Fruit fly (Drosophila melanogaster) whole organism, embryonic: Measurements from ENCODE around the gene CG42375.

ENCODE experiments used
- Atf3 ChIP-seq: fragments of 200-800 bp; sonication (Bioruptor generic); optimal IDR thresholded peaks from 3 replicates; lab custom pipeline; 2016; ENCODE audit warnings: missing biosample characterization, missing genetic modification characterization
- Atf6 ChIP-seq: fragments of 200-800 bp; sonication (Bioruptor generic); IDR thresholded peaks from 2 replicates; pipeline ENCODE4 v1.3.6; 2022; ENCODE audit warnings: missing biosample characterization, missing genetic modification characterization
- BtbVII ChIP-seq: fragments of 200-800 bp; sonication (Bioruptor generic); optimal IDR thresholded peaks from 3 replicates; lab custom pipeline; 2017; ENCODE audit warnings: missing biosample characterization, mild to moderate bottlenecking, missing genetic modification characterization
- CG1024 ChIP-seq: fragments of 200-800 bp; sonication (Bioruptor generic); IDR thresholded peaks from 2 replicates; pipeline ENCODE4 v1.3.6; 2022; ENCODE audit warnings: missing biosample characterization, missing genetic modification characterization
- CG11085 ChIP-seq: fragments of 200-800 bp; sonication (Bioruptor generic); IDR thresholded peaks from 2 replicates; pipeline ENCODE4 v1.3.6; 2022; ENCODE audit warnings: missing biosample characterization, missing genetic modification characterization
- CG11696 ChIP-seq: fragments of 200-800 bp; sonication (Bioruptor generic); IDR thresholded peaks from 2 replicates; pipeline ENCODE4 v1.3.6; 2022; ENCODE audit warnings: missing biosample characterization, missing genetic modification characterization
- CG12071 ChIP-seq: fragments of 200-800 bp; sonication (Bioruptor generic); optimal IDR thresholded peaks from 3 replicates; lab custom pipeline; 2018; ENCODE audit warnings: missing biosample characterization, mild to moderate bottlenecking, missing genetic modification characterization
- CG14050 ChIP-seq: fragments of 200-800 bp; sonication (Bioruptor generic); IDR thresholded peaks from 3 replicates; pipeline ENCODE4 v1.3.6; 2022; ENCODE audit warnings: missing biosample characterization, missing genetic modification characterization
- CG14965 ChIP-seq: fragments of 200-800 bp; sonication (Bioruptor generic); optimal IDR thresholded peaks from 2 replicates; lab custom pipeline; 2016; ENCODE audit warnings: missing biosample characterization, missing genetic modification characterization, borderline replicate concordance
- CG17186 ChIP-seq: fragments of 200-800 bp; sonication (Bioruptor generic); optimal IDR thresholded peaks from 3 replicates; lab custom pipeline; 2017; ENCODE audit warnings: missing biosample characterization, missing genetic modification reagents, missing genetic modification characterization
- CG17359 ChIP-seq: fragments of 200-800 bp; sonication (Bioruptor generic); optimal IDR thresholded peaks from 3 replicates; lab custom pipeline; 2018; ENCODE audit warnings: missing biosample characterization, mild to moderate bottlenecking, missing genetic modification characterization, moderate library complexity
- CG17361 ChIP-seq: fragments of 200-800 bp; sonication (Bioruptor generic); IDR thresholded peaks from 3 replicates; pipeline ENCODE4 v1.3.6; 2022; ENCODE audit warnings: missing biosample characterization, missing genetic modification characterization
- CG2120 ChIP-seq: fragments of 200-800 bp; sonication (Bioruptor generic); optimal IDR thresholded peaks from 3 replicates; lab custom pipeline; 2016; ENCODE audit warnings: missing biosample characterization, missing genetic modification characterization
- CG2712 ChIP-seq: fragments of 200-800 bp; optimal IDR thresholded peaks from 3 replicates; lab custom pipeline; 2019; ENCODE audit warnings: missing biosample characterization, mild to moderate bottlenecking, missing genetic modification characterization, moderate library complexity
- CG2889 ChIP-seq: fragments of 200-800 bp; sonication (Bioruptor generic); IDR thresholded peaks from 3 replicates; pipeline ENCODE4 v1.3.6; 2022; ENCODE audit warnings: missing biosample characterization, missing genetic modification characterization
- CG30020 ChIP-seq: fragments of 200-800 bp; optimal IDR thresholded peaks from 2 replicates; lab custom pipeline; 2019; ENCODE audit warnings: missing biosample characterization, mild to moderate bottlenecking, missing genetic modification characterization, moderate library complexity
- CG3281 ChIP-seq: fragments of 200-800 bp; sonication (Bioruptor generic); optimal IDR thresholded peaks from 3 replicates; lab custom pipeline; 2017; ENCODE audit warnings: missing biosample characterization, mild to moderate bottlenecking, missing genetic modification characterization
- CG34422 ChIP-seq: fragments of 200-800 bp; sonication (Bioruptor generic); IDR thresholded peaks from 3 replicates; pipeline ENCODE4 v1.3.6; 2022; ENCODE audit warnings: missing biosample characterization, missing genetic modification characterization
- CG5180 ChIP-seq: fragments of 200-800 bp; sonication (Bioruptor generic); optimal IDR thresholded peaks from 3 replicates; lab custom pipeline; 2017; ENCODE audit warnings: missing biosample characterization, missing genetic modification characterization, mild to moderate bottlenecking, moderate library complexity, missing genetic modification reagents
- CG7357 ChIP-seq: fragments of 200-800 bp; sonication (Bioruptor generic); IDR thresholded peaks from 3 replicates; pipeline ENCODE4 v1.3.6; 2022; ENCODE audit warnings: missing biosample characterization, missing genetic modification characterization
- CG7556 ChIP-seq: fragments of 200-800 bp; sonication (Bioruptor generic); optimal IDR thresholded peaks from 2 replicates; lab custom pipeline; 2017; ENCODE audit warnings: missing biosample characterization, mild to moderate bottlenecking, missing genetic modification characterization
- CG8388 ChIP-seq: fragments of 200-800 bp; sonication (Bioruptor generic); optimal IDR thresholded peaks from 2 replicates; lab custom pipeline; 2019; ENCODE audit warnings: missing biosample characterization, mild to moderate bottlenecking, missing genetic modification characterization, moderate library complexity
- CG9932 ChIP-seq: fragments of 200-800 bp; sonication (Bioruptor generic); IDR thresholded peaks from 2 replicates; pipeline ENCODE4 v1.3.6; 2022; ENCODE audit warnings: missing biosample characterization, missing genetic modification characterization
- Dip3 ChIP-seq: fragments of 200-800 bp; sonication (Bioruptor generic); optimal IDR thresholded peaks from 3 replicates; lab custom pipeline; 2016; ENCODE audit warnings: missing biosample characterization, missing genetic modification characterization
- Drgx ChIP-seq: fragments of 200-800 bp; sonication (Bioruptor generic); IDR thresholded peaks from 2 replicates; pipeline ENCODE4 v1.3.6; 2022; ENCODE audit warnings: missing biosample characterization, missing genetic modification characterization
- Fer3 ChIP-seq: fragments of 200-800 bp; sonication (Bioruptor generic); optimal IDR thresholded peaks from 2 replicates; lab custom pipeline; 2018; ENCODE audit warnings: missing biosample characterization, mild to moderate bottlenecking, missing genetic modification characterization, moderate library complexity
- HmgZ ChIP-seq: fragments of 200-800 bp; sonication (Bioruptor generic); optimal IDR thresholded peaks from 2 replicates; lab custom pipeline; 2018; ENCODE audit warnings: missing biosample characterization, mild to moderate bottlenecking, missing genetic modification characterization
- Hmr ChIP-seq: fragments of 200-800 bp; sonication (Bioruptor generic); optimal IDR thresholded peaks from 3 replicates; lab custom pipeline; 2017; ENCODE audit warnings: mild to moderate bottlenecking, missing biosample characterization, missing genetic modification reagents, missing genetic modification characterization
- MBD-R2 ChIP-seq: fragments of 200-800 bp; sonication (Bioruptor generic); IDR thresholded peaks from 2 replicates; pipeline ENCODE4 v1.3.6; 2022; ENCODE audit warnings: missing biosample characterization, missing genetic modification characterization
- Mad ChIP-seq: fragments of 200-800 bp; sonication (Bioruptor generic); optimal IDR thresholded peaks from 2 replicates; lab custom pipeline; 2016; ENCODE audit warnings: missing biosample characterization, missing genetic modification characterization
- Meics ChIP-seq: fragments of 200-800 bp; sonication (Bioruptor generic); optimal IDR thresholded peaks from 2 replicates; lab custom pipeline; 2017; ENCODE audit warnings: missing biosample characterization, mild to moderate bottlenecking, missing genetic modification characterization
- Mrtf ChIP-seq: fragments of 200-800 bp; sonication (Bioruptor generic); IDR thresholded peaks from 3 replicates; pipeline ENCODE4 v1.3.6; 2022; ENCODE audit warnings: missing biosample characterization, missing genetic modification characterization
- Myb ChIP-seq: fragments of 200-800 bp; sonication (Bioruptor generic); optimal IDR thresholded peaks from 2 replicates; lab custom pipeline; 2016; ENCODE audit warnings: missing biosample characterization, missing genetic modification characterization
- Taf1 ChIP-seq: fragments of 200-800 bp; sonication (Bioruptor generic); IDR thresholded peaks from 2 replicates; pipeline ENCODE4 v1.3.6; 2022; ENCODE audit warnings: missing biosample characterization, missing genetic modification characterization
- Trl ChIP-seq, 3 experiments: fragments of >200 bp in 2 of 3; fragments of 200-800 bp in 1 of 3; sonication (Bioruptor generic) in 1 of 3; optimal IDR thresholded peaks; 2 replicates in 1 of 3; 3 replicates in 2 of 3; lab custom pipeline; 2016 to 2017; ENCODE audit warnings: missing biosample characterization in 1 of 3, missing genetic modification characterization in 1 of 3
- cad ChIP-seq: fragments of >200 bp; optimal IDR thresholded peaks from 2 replicates; lab custom pipeline; 2017; ENCODE audit warnings: missing biosample characterization, missing genetic modification characterization
- chm ChIP-seq: fragments of 200-800 bp; sonication (Bioruptor generic); IDR thresholded peaks from 2 replicates; pipeline ENCODE4 v1.3.6; 2022; ENCODE audit warnings: missing biosample characterization, missing genetic modification characterization
- croc ChIP-seq: fragments of 200-800 bp; sonication (Bioruptor generic); conservative IDR thresholded peaks from 3 replicates; pipeline ENCODE4 v1.3.6; 2022; ENCODE audit warnings: missing biosample characterization, missing genetic modification characterization
- en ChIP-seq: fragments of 200-800 bp; sonication (Bioruptor generic); optimal IDR thresholded peaks from 2 replicates; lab custom pipeline; 2016; ENCODE audit warnings: missing biosample characterization, missing genetic modification characterization
- gsb-n ChIP-seq: fragments of 200-800 bp; sonication (Bioruptor generic); optimal IDR thresholded peaks from 3 replicates; lab custom pipeline; 2018; ENCODE audit warnings: missing biosample characterization, mild to moderate bottlenecking, missing genetic modification characterization
- gt ChIP-seq: fragments of 200-800 bp; sonication (Bioruptor generic); IDR thresholded peaks from 2 replicates; pipeline ENCODE4 v1.3.6; 2022; ENCODE audit warnings: missing biosample characterization, missing genetic modification characterization
- mld ChIP-seq: fragments of 200-800 bp; sonication (Bioruptor generic); IDR thresholded peaks from 3 replicates; pipeline ENCODE4 v1.3.6; 2022; ENCODE audit warnings: missing biosample characterization, missing genetic modification characterization; ENCODE audit not compliant: partially characterized antibody
- nau ChIP-seq: fragments of 200-800 bp; sonication (Bioruptor generic); optimal IDR thresholded peaks from 3 replicates; lab custom pipeline; 2017; ENCODE audit warnings: missing biosample characterization, mild to moderate bottlenecking, missing genetic modification characterization, missing genetic modification reagents
- pnt ChIP-seq: fragments of 200-800 bp; sonication (Bioruptor generic); optimal IDR thresholded peaks from 3 replicates; lab custom pipeline; 2016; ENCODE audit warnings: missing biosample characterization, missing genetic modification characterization
- sens ChIP-seq: fragments of 200-800 bp; sonication (Bioruptor generic); peaks from one replicate; lab custom pipeline; 2016; ENCODE audit warnings: missing biosample characterization, missing genetic modification characterization
- shn ChIP-seq: fragments of 200-800 bp; sonication (Bioruptor generic); optimal IDR thresholded peaks from 3 replicates; lab custom pipeline; 2016; ENCODE audit warnings: missing biosample characterization, missing genetic modification characterization
- slou ChIP-seq: fragments of 200-800 bp; sonication (Bioruptor generic); optimal IDR thresholded peaks from 3 replicates; lab custom pipeline; 2016; ENCODE audit warnings: missing biosample characterization, missing genetic modification characterization
- tin ChIP-seq: fragments of 200-800 bp; sonication (Bioruptor generic); optimal IDR thresholded peaks from 3 replicates; lab custom pipeline; 2016; ENCODE audit warnings: missing biosample characterization, missing genetic modification characterization
- wdn ChIP-seq: fragments of 200-800 bp; sonication (Bioruptor generic); IDR thresholded peaks from 2 replicates; pipeline ENCODE4 v1.3.6; 2022; ENCODE audit warnings: missing biosample characterization, missing genetic modification characterization
- wor ChIP-seq: fragments of 200-800 bp; sonication (Bioruptor generic); IDR thresholded peaks from 2 replicates; pipeline ENCODE4 v1.3.6; 2022; ENCODE audit warnings: missing biosample characterization, missing genetic modification characterization
- z ChIP-seq: fragments of 200-800 bp; sonication (Bioruptor generic); IDR thresholded peaks from 3 replicates; pipeline ENCODE4 v1.3.6; 2022; ENCODE audit warnings: missing biosample characterization, missing genetic modification characterization

The CG42375 gene

dm6 chr3R:13779241-13779683 is at the start of gene CG42375, which contains the start of gene CG9288 (continued):
- TF ChIP-seq Hmr (peak; percentile 61), CG7357 (GFP tag; lab: Robert Waterston, UW) (0 out of 3 replicates have a peak, but pooled peaks have one; percentile 46), CG7556 (GFP tag; lab: Kevin White, UChicago) (peak; percentile 66), Mrtf (peak; percentile 41; the same call in 1 of the 3 replicates), CG17186 (peak; percentile 38), cad (GFP tag; lab: Kevin White, UChicago) (no peak), CG11696 (GFP tag; lab: Robert Waterston, UW) (no peak), sens (peak; percentile 94), pnt (GFP tag; lab: Kevin White, UChicago) (peak; percentile 79), CG17361 (GFP tag; lab: Robert Waterston, UW) (peak; percentile 80), CG11085 (GFP tag; lab: Robert Waterston, UW) (peak; percentile 38; the same call in 1 of the 2 replicates), BtbVII (GFP tag; lab: Kevin White, UChicago) (peak; percentile 61), Drgx (GFP tag; lab: Robert Waterston, UW) (peak; percentile 61; the same call in 1 of the 2 replicates), gt (GFP tag; lab: Robert Waterston, UW) (no peak), croc (peak; percentile 74), CG30020 (tag; lab: Kevin White, UChicago) (no peak), MBD-R2 (GFP tag; lab: Robert Waterston, UW) (peak; percentile 51; the same call in 1 of the 2 replicates), slou (no peak), shn (GFP tag; lab: Kevin White, UChicago) (no peak), gsb-n (tag; lab: Kevin White, UChicago) (peak; percentile 13), en (GFP tag; lab: Kevin White, UChicago) (peak; percentile 38), Fer3 (peak; percentile 77), Taf1 (GFP tag; lab: Robert Waterston, UW) (no peak), mld (GFP tag; lab: Robert Waterston, UW) (no peak), nau (peak; percentile 35), CG14050 (GFP tag; lab: Robert Waterston, UW) (no peak), CG1024 (peak; percentile 41; the same call in 1 of the 2 replicates), tin (peak; percentile 79), Myb (GFP tag; lab: Kevin White, UChicago) (peak; percentile 36), CG2712 (tag; lab: Kevin White, UChicago) (peak; percentile 80), CG3281 (GFP tag; lab: Kevin White, UChicago) (peak; percentile 82), Dip3 (GFP tag; lab: Kevin White, UChicago) (no peak), z (GFP tag; lab: Robert Waterston, UW) (0 out of 3 replicates have a peak, but pooled peaks have one; percentile 32), CG14965 (GFP tag; lab: Kevin White, UChicago) (peak; percentile 8), Atf6 (peak; percentile 36; the same call in 1 of the 2 replicates), wdn (GFP tag; lab: Robert Waterston, UW) (0 out of 2 replicates have a peak, but pooled peaks have one; percentile 16), Trl (optimal IDR thresholded peaks at IDR 0.05; lab: Kevin White, UChicago) (no peak), Trl (GFP tag; optimal IDR thresholded peaks at IDR 0.05; lab: Kevin White, UChicago) (peak; percentile 62), CG12071 (GFP tag; lab: Kevin White, UChicago) (peak; percentile 36), Meics (GFP tag; lab: Kevin White, UChicago) (peak; percentile 65), CG34422 (GFP tag; lab: Robert Waterston, UW) (peak; percentile 70), Atf3 (GFP tag; lab: Kevin White, UChicago) (no peak), CG8388 (GFP tag; lab: Kevin White, UChicago) (peak; percentile 70), CG5180 (peak; percentile 37), CG2120 (GFP tag; lab: Kevin White, UChicago) (peak; percentile 55), CG2889 (GFP tag; lab: Robert Waterston, UW) (no peak), HmgZ (tag; lab: Kevin White, UChicago) (no peak), chm (GFP tag; lab: Robert Waterston, UW) (0 out of 2 replicates have a peak, but pooled peaks have one; percentile 35), CG9932 (no peak), Mad (GFP tag; lab: Kevin White, UChicago) (no peak), wor (GFP tag; lab: Robert Waterston, UW) (no peak), CG17359 (tag; lab: Kevin White, UChicago) (peak; percentile 76)
